Worm (Caenorhabditis elegans): ENCODE results near the gene Y49F6B.6.

- no peak for TF ChIP-seq nhr-20 (tag; optimal IDR thresholded peaks at IDR 0.05)
- TF ChIP-seq aly-2 (tag; optimal IDR thresholded peaks at IDR 0.05), result no peak
- TF ChIP-seq fos-1 (tag; optimal IDR thresholded peaks at IDR 0.05), result no peak
- no peak for TF ChIP-seq lin-13 (GFP tag; optimal IDR thresholded peaks at IDR 0.05)
- no peak for TF ChIP-seq nhr-237 (tag; optimal IDR thresholded peaks at IDR 0.05)
- no peak for TF ChIP-seq unc-62 (GFP tag; optimal IDR thresholded peaks at IDR 0.05)
- TF ChIP-seq skn-1 (tag; optimal IDR thresholded peaks at IDR 0.05), result no peak
- no peak for TF ChIP-seq hpl-2 (GFP tag; optimal IDR thresholded peaks at IDR 0.05)
- TF ChIP-seq unc-130 (tag; optimal IDR thresholded peaks at IDR 0.05), result no peak
- TF ChIP-seq ceh-82 (tag; optimal IDR thresholded peaks at IDR 0.05), result no peak
- TF ChIP-seq ztf-4 (tag; optimal IDR thresholded peaks at IDR 0.05), result no peak
- no peak for TF ChIP-seq pag-3 (tag; optimal IDR thresholded peaks at IDR 0.05; ENCODE audit: borderline replicate concordance, insufficient read depth)
- no peak for TF ChIP-seq egl-27 (tag; optimal IDR thresholded peaks at IDR 0.05)
Observed at ce11 chrII:3452421-3452820, 20.5 kb upstream of the Y49F6B.6 start, which contains the start of gene C16C8.12.

Data from whole organism, L1 larva.